Worm (Caenorhabditis elegans) whole organism, L1 larva: Measurements from ENCODE around the gene nhr-262.

Source experiments
- Y116A8C.19 ChIP-seq: sonication (generic microtip); optimal IDR thresholded peaks from 2 replicates; lab custom pipeline; 2016; ENCODE audit warnings: missing compliant biosample characterization, missing genetic modification characterization, borderline replicate concordance
- aha-1 ChIP-seq: fragments of 150-350 bp; optimal IDR thresholded peaks from 2 replicates; lab custom pipeline; 2014; ENCODE audit warnings: missing biosample characterization, missing genetic modification characterization
- ceh-63 ChIP-seq: fragments of 200-800 bp; sonication (Bioruptor generic); optimal IDR thresholded peaks from 2 replicates; lab custom pipeline; 2018; ENCODE audit warnings: mild to moderate bottlenecking, missing genetic modification characterization, missing compliant biosample characterization
- dpl-1 ChIP-seq, 3 experiments: fragments of 150-350 bp in 2 of 3; sonication (generic microtip) in 1 of 3; optimal IDR thresholded peaks; 2 replicates each; lab custom pipeline; 2014 to 2017; ENCODE audit warnings: missing biosample characterization in 3 of 3, missing genetic modification characterization in 3 of 3, missing genetic modification reagents in 3 of 3
- efl-1 ChIP-seq, 4 experiments: fragments of 150-350 bp; optimal IDR thresholded peaks in 3 of 4; peaks in 1 of 4; 1 replicate in 1 of 4; 2 replicates in 3 of 4; lab custom pipeline; 2014; ENCODE audit warnings: missing biosample characterization in 2 of 4, missing genetic modification characterization in 2 of 4, missing genetic modification reagents in 2 of 4
- efl-3 ChIP-seq: fragments of 200-800 bp; sonication (Bioruptor generic); optimal IDR thresholded peaks from 2 replicates; lab custom pipeline; 2018; ENCODE audit warnings: mild to moderate bottlenecking, missing genetic modification characterization, missing compliant biosample characterization
- elt-2 ChIP-seq: sonication (generic microtip); optimal IDR thresholded peaks from 2 replicates; lab custom pipeline; 2016; ENCODE audit warnings: missing genetic modification characterization, mild to moderate bottlenecking, inconsistent platforms, missing compliant biosample characterization, missing genetic modification reagents
- fkh-10 ChIP-seq: sonication (generic microtip); optimal IDR thresholded peaks from 2 replicates; lab custom pipeline; 2017; ENCODE audit warnings: missing biosample characterization, missing genetic modification reagents, missing genetic modification characterization
- fos-1 ChIP-seq: fragments of 150-350 bp; optimal IDR thresholded peaks from 2 replicates; lab custom pipeline; 2014; ENCODE audit warnings: missing biosample characterization, missing genetic modification characterization
- hlh-17 ChIP-seq: fragments of 200-800 bp; sonication (Bioruptor generic); optimal IDR thresholded peaks from 2 replicates; lab custom pipeline; 2018; ENCODE audit warnings: missing genetic modification characterization, mild to moderate bottlenecking, missing compliant biosample characterization, moderate library complexity, borderline replicate concordance
- hlh-4 ChIP-seq: sonication (generic microtip); optimal IDR thresholded peaks from 2 replicates; lab custom pipeline; 2016; ENCODE audit warnings: mild to moderate bottlenecking, missing genetic modification characterization, missing compliant biosample characterization
- hpl-2 ChIP-seq: fragments of 150-350 bp; optimal IDR thresholded peaks from 2 replicates; lab custom pipeline; 2014; ENCODE audit warnings: missing biosample characterization, missing genetic modification reagents, missing genetic modification characterization
- lin-13 ChIP-seq: fragments of 150-350 bp; optimal IDR thresholded peaks from 2 replicates; lab custom pipeline; 2014; ENCODE audit warnings: missing biosample characterization, missing genetic modification reagents, missing genetic modification characterization
- lin-14 ChIP-seq: fragments of 200-800 bp; sonication (Bioruptor generic); optimal IDR thresholded peaks from 2 replicates; lab custom pipeline; 2018; ENCODE audit warnings: mild to moderate bottlenecking, missing genetic modification characterization, moderate library complexity, missing compliant biosample characterization
- lin-39 ChIP-seq: fragments of 150-350 bp; optimal IDR thresholded peaks from 2 replicates; lab custom pipeline; 2014; ENCODE audit warnings: missing biosample characterization, missing genetic modification reagents, missing genetic modification characterization
- lsy-2 ChIP-seq, 2 experiments: fragments of 150-350 bp; optimal IDR thresholded peaks; 2 replicates each; lab custom pipeline; 2014; ENCODE audit warnings: missing biosample characterization in 2 of 2, missing genetic modification characterization in 2 of 2
- nhr-11 ChIP-seq: fragments of 150-350 bp; optimal IDR thresholded peaks from 2 replicates; lab custom pipeline; 2014; ENCODE audit warnings: missing biosample characterization, missing genetic modification characterization
- nhr-47 ChIP-seq: sonication (generic microtip); optimal IDR thresholded peaks from 2 replicates; lab custom pipeline; 2016; ENCODE audit warnings: mild to moderate bottlenecking, missing genetic modification characterization, moderate library complexity, missing compliant biosample characterization
- nhr-76 ChIP-seq: sonication (generic microtip); optimal IDR thresholded peaks from 2 replicates; lab custom pipeline; 2017; ENCODE audit warnings: missing biosample characterization, missing genetic modification characterization
- nhr-77 ChIP-seq: fragments of 150-350 bp; optimal IDR thresholded peaks from 2 replicates; lab custom pipeline; 2014; ENCODE audit warnings: missing biosample characterization, missing genetic modification characterization
- nhr-84 ChIP-seq: sonication (generic microtip); optimal IDR thresholded peaks from 2 replicates; lab custom pipeline; 2017; ENCODE audit warnings: missing biosample characterization, missing genetic modification characterization
- nhr-85 ChIP-seq: sonication (generic microtip); peaks from one replicate; lab custom pipeline; 2016; ENCODE audit warnings: missing genetic modification characterization, inconsistent platforms, missing compliant biosample characterization
- pag-3 ChIP-seq: sonication (generic microtip); optimal IDR thresholded peaks from 2 replicates; lab custom pipeline; 2017; ENCODE audit warnings: missing genetic modification characterization, mild to moderate bottlenecking, missing compliant biosample characterization, antibody characterized with exemption, borderline replicate concordance; ENCODE audit not compliant: insufficient read depth
- rnt-1 ChIP-seq: sonication (generic microtip); optimal IDR thresholded peaks from 2 replicates; lab custom pipeline; 2016; ENCODE audit warnings: mild to moderate bottlenecking, missing genetic modification characterization, moderate library complexity, missing compliant biosample characterization
- snu-23 ChIP-seq: sonication (generic microtip); optimal IDR thresholded peaks from 2 replicates; lab custom pipeline; 2016; ENCODE audit warnings: missing genetic modification characterization, missing compliant biosample characterization
- sox-4 ChIP-seq: sonication (generic microtip); optimal IDR thresholded peaks from 2 replicates; lab custom pipeline; 2016; ENCODE audit warnings: missing genetic modification characterization, missing compliant biosample characterization
- sup-37 ChIP-seq: fragments of 200-800 bp; sonication (Bioruptor generic); optimal IDR thresholded peaks from 2 replicates; lab custom pipeline; 2018; ENCODE audit warnings: mild to moderate bottlenecking, missing genetic modification characterization, missing compliant biosample characterization
- unc-86 ChIP-seq: sonication (generic microtip); optimal IDR thresholded peaks from 2 replicates; lab custom pipeline; 2016; ENCODE audit warnings: missing genetic modification characterization, missing compliant biosample characterization
- unc-98 ChIP-seq: fragments of 200-800 bp; sonication (Bioruptor generic); IDR thresholded peaks from 2 replicates; pipeline ENCODE4 v1.3.6; 2022; ENCODE audit warnings: missing genetic modification characterization, missing compliant biosample characterization
- xbp-1 ChIP-seq: sonication (generic microtip); optimal IDR thresholded peaks from 2 replicates; lab custom pipeline; 2016; ENCODE audit warnings: missing genetic modification characterization, missing compliant biosample characterization
- zip-4 ChIP-seq: fragments of 200-800 bp; sonication (Bioruptor generic); optimal IDR thresholded peaks from 2 replicates; lab custom pipeline; 2018; ENCODE audit warnings: mild to moderate bottlenecking, missing genetic modification characterization, moderate library complexity, missing compliant biosample characterization

Gene nhr-262

ce11 chrV:16865404-16865803 is 39.3 kb upstream of the nhr-262 start, which contains the start of gene clec-28:
Gene clec-28, plus strand, starts transcription at chrV:16865704.
- TF ChIP-seq xbp-1: no peak
- no peak for TF ChIP-seq hlh-4 (tag; lab: Kevin White, UChicago)
- no peak for TF ChIP-seq rnt-1 (tag; lab: Kevin White, UChicago)
- no peak for TF ChIP-seq dpl-1 (GFP tag; optimal IDR thresholded peaks at IDR 0.05; lab: Kevin White, UChicago)
- TF ChIP-seq zip-4 (GFP tag; lab: Kevin White, UChicago): no peak
- no peak for TF ChIP-seq sox-4 (tag; lab: Kevin White, UChicago)
- no peak for TF ChIP-seq nhr-11 (tag; lab: Kevin White, UChicago)
- TF ChIP-seq fkh-10 (GFP tag; lab: Kevin White, UChicago): no peak
- no peak for TF ChIP-seq fos-1 (tag; lab: Kevin White, UChicago)
- TF ChIP-seq nhr-85 (tag; lab: Kevin White, UChicago): no peak
- TF ChIP-seq pag-3 (tag; lab: Kevin White, UChicago): no peak

- TF ChIP-seq aha-1: no peak
- TF ChIP-seq snu-23 (GFP tag; lab: Kevin White, UChicago): no peak
- no peak for TF ChIP-seq nhr-47
- TF ChIP-seq nhr-77 (tag; lab: Kevin White, UChicago): no peak
- no peak for TF ChIP-seq sup-37 (GFP tag; lab: Kevin White, UChicago)
- no peak for TF ChIP-seq ceh-63 (GFP tag; lab: Kevin White, UChicago)
- no peak for TF ChIP-seq unc-86 (tag; lab: Kevin White, UChicago)
Measured at ce11 chrV:16869740-16870139, 35.0 kb upstream of the nhr-262 start, which contains the start of gene clec-33. Gene clec-33, minus strand, starts transcription at chrV:16869840.

- TF ChIP-seq efl-1 (optimal IDR thresholded peaks at IDR 0.05; lab: Kevin White, UChicago) (no peak), efl-1 (GFP tag; optimal IDR thresholded peaks at IDR 0.05 in 1 of 2; lab: Kevin White, UChicago) (peak in 1 of 2 experiments; percentile 24), snu-23 (GFP tag; lab: Kevin White, UChicago) (no peak)
- TF ChIP-seq, all 84 proteins: peak for 1
Measured at ce11 chrV:16871387-16871786, 33.3 kb upstream of the nhr-262 start, which contains the start of gene thn-4. Gene thn-4, minus strand, starts transcription at chrV:16871487.

- TF ChIP-seq nhr-84: no peak
- TF ChIP-seq efl-3 (GFP tag; lab: Kevin White, UChicago): no peak
- no peak for TF ChIP-seq hpl-2 (GFP tag; lab: Kevin White, UChicago)
- no peak for TF ChIP-seq lsy-2 (tag; optimal IDR thresholded peaks at IDR 0.05; lab: Kevin White, UChicago)
- no peak for TF ChIP-seq efl-1 (optimal IDR thresholded peaks at IDR 0.05; lab: Kevin White, UChicago)
- peak in 1 of 2 experiments; percentile 30 for TF ChIP-seq efl-1 (GFP tag; optimal IDR thresholded peaks at IDR 0.05 in 1 of 2; lab: Kevin White, UChicago)
- TF ChIP-seq hlh-17 (GFP tag; lab: Kevin White, UChicago): no peak
Measured at ce11 chrV:16873642-16874041, 31.1 kb upstream of the nhr-262 start, which contains the start of gene srw-23. Gene srw-23, plus strand, starts transcription at chrV:16873942.

ce11 chrV:16874966-16875365 is 29.7 kb upstream of the nhr-262 start, which contains the start of gene F49A5.10:
Gene F49A5.10, plus strand, starts transcription at chrV:16875266.
- TF ChIP-seq efl-3 (GFP tag; lab: Kevin White, UChicago) (no peak), lin-14 (GFP tag; lab: Kevin White, UChicago) (no peak), nhr-76 (tag; lab: Kevin White, UChicago) (no peak), elt-2 (tag; lab: Kevin White, UChicago) (no peak), unc-98 (GFP tag; lab: Robert Waterston, UW) (no peak), lin-39 (tag; lab: Kevin White, UChicago) (no peak), lin-13 (GFP tag; lab: Kevin White, UChicago) (no peak), fos-1 (tag; lab: Kevin White, UChicago) (no peak), Y116A8C.19 (tag; lab: Kevin White, UChicago) (no peak)
